Fruit fly (Drosophila melanogaster): Measurements from ENCODE around the gene CG14434.

- TF ChIP-seq bab1 (GFP tag; optimal IDR thresholded peaks at IDR 0.05): no peak
- TF ChIP-seq Mnt (GFP tag; optimal IDR thresholded peaks at IDR 0.05): no peak
- TF ChIP-seq CG33017 (tag; optimal IDR thresholded peaks at IDR 0.05): no peak
- no peak for TF ChIP-seq CG11617 (GFP tag; optimal IDR thresholded peaks at IDR 0.05)
- TF ChIP-seq cnc (optimal IDR thresholded peaks at IDR 0.05): no peak
These were observed 63.0 kb downstream of the CG14434 start for dm6 chrX:6803880-6804484.

Measured in whole organism, adult.